Worm (Caenorhabditis elegans): ENCODE data around the gene grd-5.

The grd-5 gene

DNA sequence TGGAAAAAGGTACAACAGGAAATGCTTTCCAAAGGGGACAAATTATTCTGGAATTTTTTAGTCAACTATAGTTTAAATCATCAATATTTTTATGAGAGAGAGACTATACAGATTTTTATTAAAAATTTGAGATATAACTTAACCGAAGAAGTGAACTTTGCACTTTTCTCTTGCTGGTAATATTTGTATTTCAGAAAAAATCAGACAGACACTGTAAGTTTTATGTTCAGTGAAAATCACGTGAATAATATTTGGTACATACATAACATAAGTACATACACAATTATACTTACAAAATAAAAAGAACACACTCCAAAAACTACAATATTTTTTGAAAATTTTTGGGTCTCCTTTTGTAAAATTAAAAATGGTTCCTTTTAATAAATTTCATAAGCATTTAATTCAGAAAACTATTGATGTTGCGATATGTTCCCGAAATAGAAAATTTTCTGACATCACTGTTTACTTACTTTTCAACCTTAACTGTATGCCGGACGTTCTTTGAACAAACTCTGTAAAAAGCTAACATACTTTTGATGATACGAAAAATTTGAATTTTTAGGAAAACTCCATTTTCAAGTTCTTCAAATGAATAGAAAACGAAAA lies 18.9 kb downstream of the grd-5 start, which contains the start of the genes F28A12.10 and acd-4:
Gene F28A12.10, minus strand, starts transcription at position 101 of the 606 bp plus-strand sequence.
Gene acd-4, plus strand, starts transcription at position 556 of the 606 bp plus-strand sequence.
- TF ChIP-seq unc-86 (tag; optimal IDR thresholded peaks at IDR 0.05): no peak
- TF ChIP-seq nhr-232 (tag; optimal IDR thresholded peaks at IDR 0.05): no peak
- TF ChIP-seq elt-2 (tag; optimal IDR thresholded peaks at IDR 0.05): no peak
- no peak for TF ChIP-seq fkh-10 (GFP tag; optimal IDR thresholded peaks at IDR 0.05)
- TF ChIP-seq madf-2 (tag; optimal IDR thresholded peaks at IDR 0.05): no peak
- TF ChIP-seq dmd-4 (tag; optimal IDR thresholded peaks at IDR 0.05; ENCODE audit: borderline replicate concordance): no peak

DNA sequence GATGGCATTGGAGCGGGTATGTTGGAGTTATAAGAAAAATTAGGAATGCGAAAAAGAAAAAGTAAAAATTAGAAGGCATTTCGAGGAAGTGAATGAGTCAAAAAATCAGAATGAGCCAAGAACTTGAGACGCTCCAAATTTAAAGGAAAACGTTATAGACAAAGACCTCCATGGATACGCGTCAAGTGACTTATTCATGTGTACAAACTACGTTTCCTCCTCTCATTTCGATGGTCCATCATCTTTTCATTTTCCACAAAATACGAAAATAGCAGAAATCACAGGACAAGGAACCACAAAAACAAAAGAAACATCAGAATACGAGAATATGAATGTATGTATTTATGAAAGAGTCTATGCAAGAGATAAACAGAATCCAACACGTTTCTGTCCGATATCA lies 22.4 kb downstream of the grd-5 start, which contains the start of gene F28A12.3:
Gene F28A12.3, minus strand, starts transcription at position 101 of the 400 bp plus-strand sequence.
- TF ChIP-seq unc-3 (GFP tag; conservative IDR thresholded peaks at IDR 0.05): no peak
- TF ChIP-seq unc-3 (tag; optimal IDR thresholded peaks at IDR 0.05): no peak
- no peak for TF ChIP-seq Y22D7AL.16 (tag; optimal IDR thresholded peaks at IDR 0.05)
- TF ChIP-seq unc-86 (tag; optimal IDR thresholded peaks at IDR 0.05): no peak
- TF ChIP-seq pha-2 (tag; optimal IDR thresholded peaks at IDR 0.05): no peak
- no peak for TF ChIP-seq ceh-34 (tag; optimal IDR thresholded peaks at IDR 0.05)
- no peak for TF ChIP-seq tbx-2 (tag; optimal IDR thresholded peaks at IDR 0.05)
- TF ChIP-seq che-1 (tag; optimal IDR thresholded peaks at IDR 0.05): no peak
- no peak for TF ChIP-seq syd-9 (tag; optimal IDR thresholded peaks at IDR 0.05)
- TF ChIP-seq ceh-19 (GFP tag; optimal IDR thresholded peaks at IDR 0.05): no peak
- TF ChIP-seq tbx-7 (tag; optimal IDR thresholded peaks at IDR 0.05): no peak

DNA sequence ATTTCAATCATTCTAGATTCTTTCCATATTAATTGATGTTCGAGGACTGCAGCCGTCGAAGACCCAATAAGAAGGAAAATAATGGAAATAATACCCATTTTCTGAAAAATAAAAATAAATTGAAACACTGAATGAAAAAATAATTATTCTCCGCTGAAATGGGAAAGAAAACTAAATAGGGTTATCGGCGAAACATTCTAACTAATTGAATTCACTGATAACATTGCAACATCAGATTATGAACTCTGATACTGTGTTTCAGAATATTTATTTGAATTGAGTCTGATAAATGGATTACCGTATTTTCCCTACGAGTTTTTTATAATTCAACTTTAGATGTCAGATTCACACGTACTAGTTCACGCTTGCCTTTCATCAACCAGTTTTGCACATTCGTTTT lies 24.3 kb downstream of the grd-5 start, which contains the start of gene asp-13:
Gene asp-13, minus strand, starts transcription at position 101 of the 400 bp plus-strand sequence.
- TF ChIP-seq nhr-232 (tag; optimal IDR thresholded peaks at IDR 0.05): no peak
- no peak for TF ChIP-seq Y22D7AL.16 (tag; optimal IDR thresholded peaks at IDR 0.05)
- TF ChIP-seq F13H6.1 (tag; optimal IDR thresholded peaks at IDR 0.05): no peak
- TF ChIP-seq pros-1 (tag; optimal IDR thresholded peaks at IDR 0.05): no peak
- no peak for TF ChIP-seq ceh-34 (tag; optimal IDR thresholded peaks at IDR 0.05)
- no peak for TF ChIP-seq fax-1 (tag; optimal IDR thresholded peaks at IDR 0.05)
- TF ChIP-seq ets-4 (tag; optimal IDR thresholded peaks at IDR 0.05): no peak
- no peak for TF ChIP-seq C38D4.7 (GFP tag; optimal IDR thresholded peaks at IDR 0.05)
- no peak for TF ChIP-seq unc-3 (GFP tag; conservative IDR thresholded peaks at IDR 0.05)
- no peak for TF ChIP-seq unc-3 (tag; optimal IDR thresholded peaks at IDR 0.05)
- no peak for TF ChIP-seq elt-2 (tag; optimal IDR thresholded peaks at IDR 0.05)
- no peak for TF ChIP-seq zip-5 (tag; optimal IDR thresholded peaks at IDR 0.05)

DNA sequence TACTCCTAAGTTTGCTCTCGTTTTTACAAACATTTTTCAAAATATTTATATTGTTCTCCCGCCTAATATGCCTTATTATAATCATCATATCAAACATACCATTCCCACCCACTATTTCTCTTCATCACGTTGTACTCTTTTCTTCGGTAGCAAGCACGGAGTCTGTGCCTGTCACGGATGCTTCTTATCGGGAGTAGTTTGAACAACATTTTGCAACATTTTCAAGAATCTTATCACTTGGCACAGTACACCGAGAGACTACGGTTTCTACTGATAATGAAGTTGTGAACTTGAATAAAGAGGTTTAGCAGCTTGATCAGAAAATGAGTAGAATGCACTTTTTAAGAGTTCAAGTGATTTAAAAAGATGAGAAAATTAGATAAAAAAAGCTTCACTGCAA lies 29.4 kb downstream of the grd-5 start:
- TF ChIP-seq T23F11.4 (GFP tag; optimal IDR thresholded peaks at IDR 0.05) (no peak), ama-1 (optimal IDR thresholded peaks at IDR 0.05) (no peak), elt-2 (tag; optimal IDR thresholded peaks at IDR 0.05) (peak; percentile 81), K02D7.2 (tag; optimal IDR thresholded peaks at IDR 0.05) (no peak), tbx-2 (tag; optimal IDR thresholded peaks at IDR 0.05) (no peak), unc-86 (tag; optimal IDR thresholded peaks at IDR 0.05) (no peak), sdc-2 (tag; optimal IDR thresholded peaks at IDR 0.05) (no peak)

DNA sequence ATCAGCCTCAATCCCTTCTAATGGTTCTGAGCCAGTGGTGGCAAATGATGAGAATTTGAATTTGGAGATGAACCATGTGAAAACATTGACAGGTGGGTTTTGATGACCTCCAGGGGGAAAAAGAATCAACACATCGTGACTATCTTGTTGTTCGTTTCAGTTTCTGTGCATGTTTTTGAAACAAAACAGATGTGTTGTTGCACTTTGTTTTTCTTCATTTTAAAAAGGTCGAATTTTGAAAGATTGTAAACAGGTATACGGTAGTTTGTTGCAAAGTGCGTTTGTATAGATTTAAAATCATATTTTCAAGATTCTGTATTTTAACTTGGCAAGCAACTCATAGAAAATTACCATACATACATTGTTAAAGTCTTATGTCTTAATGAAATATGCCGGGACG lies 31.5 kb downstream of the grd-5 start:
- TF ChIP-seq ceh-19 (GFP tag; optimal IDR thresholded peaks at IDR 0.05): no peak
- TF ChIP-seq pqm-1 (tag; optimal IDR thresholded peaks at IDR 0.05): no peak
- TF ChIP-seq che-1 (tag; optimal IDR thresholded peaks at IDR 0.05): no peak
- no peak for TF ChIP-seq eyg-1 (tag; optimal IDR thresholded peaks at IDR 0.05)
- no peak for TF ChIP-seq mec-3 (tag; optimal IDR thresholded peaks at IDR 0.05; ENCODE audit: borderline replicate concordance)
- no peak for TF ChIP-seq ceh-2 (tag; optimal IDR thresholded peaks at IDR 0.05)
- TF ChIP-seq madf-2 (tag; optimal IDR thresholded peaks at IDR 0.05): no peak
- TF ChIP-seq sox-4 (tag; optimal IDR thresholded peaks at IDR 0.05): no peak
- TF ChIP-seq zip-5 (tag; optimal IDR thresholded peaks at IDR 0.05): no peak
- no peak for TF ChIP-seq ztf-16 (tag; optimal IDR thresholded peaks at IDR 0.05)
- TF ChIP-seq syd-9 (tag; optimal IDR thresholded peaks at IDR 0.05): no peak
- TF ChIP-seq ceh-14 (tag; optimal IDR thresholded peaks at IDR 0.05): no peak
- TF ChIP-seq nhr-11 (tag; optimal IDR thresholded peaks at IDR 0.05): no peak
- TF ChIP-seq hlh-6 (tag; optimal IDR thresholded peaks at IDR 0.05): no peak
- TF ChIP-seq npax-4 (tag; optimal IDR thresholded peaks at IDR 0.05): no peak
- no peak for TF ChIP-seq elt-2 (tag; optimal IDR thresholded peaks at IDR 0.05)
- TF ChIP-seq ceh-18 (tag; optimal IDR thresholded peaks at IDR 0.05): no peak
- TF ChIP-seq tbx-7 (tag; optimal IDR thresholded peaks at IDR 0.05): no peak
